Fruit fly (Drosophila melanogaster): Measurements from ENCODE around the gene Tgs1.

dm6 chr3R:18227385-18227784, 27.9 kb upstream of the Tgs1 start:
- TF ChIP-seq Hr39 (GFP tag; optimal IDR thresholded peaks at IDR 0.05) (no peak), dac (GFP tag; optimal IDR thresholded peaks at IDR 0.05) (no peak), Sox15 (GFP tag; optimal IDR thresholded peaks at IDR 0.05) (no peak), fd85E (GFP tag; optimal IDR thresholded peaks at IDR 0.05) (no peak), CG4318 (GFP tag; optimal IDR thresholded peaks at IDR 0.05) (no peak), dsx (GFP tag; optimal IDR thresholded peaks at IDR 0.05; ENCODE audit: poor library complexity, severe bottlenecking) (no peak), CG6276 (GFP tag; optimal IDR thresholded peaks at IDR 0.05) (no peak), Lpt (GFP tag; optimal IDR thresholded peaks at IDR 0.05) (no peak), cyc (GFP tag; optimal IDR thresholded peaks at IDR 0.05) (no peak), Smox (GFP tag; optimal IDR thresholded peaks at IDR 0.05) (no peak), CG8319 (GFP tag; optimal IDR thresholded peaks at IDR 0.05) (no peak), CG32006 (GFP tag; optimal IDR thresholded peaks at IDR 0.05) (no peak)
